Worm (Caenorhabditis elegans): ENCODE results near the gene vha-15.

vha-15 gene

DNA sequence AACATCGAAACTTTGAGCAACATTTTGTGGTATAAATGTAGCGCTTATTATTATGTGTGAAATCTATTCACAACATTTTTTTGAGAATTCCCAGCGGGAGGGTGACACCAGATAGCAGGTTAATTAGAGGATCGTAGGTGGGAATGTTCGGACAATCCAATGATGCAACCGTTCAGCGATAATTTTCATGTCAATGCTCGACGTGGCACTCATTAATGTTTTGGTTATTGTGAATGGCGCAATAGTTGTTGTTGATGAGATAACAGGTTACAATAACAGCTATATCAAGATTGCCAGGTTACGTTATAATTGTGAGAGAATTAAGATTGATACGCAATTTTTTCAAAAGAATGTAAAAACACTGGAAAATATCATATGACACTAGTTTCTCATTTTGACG is 6.4 kb upstream of the vha-15 start:
- TF ChIP-seq B0310.2 (tag; optimal IDR thresholded peaks at IDR 0.05) (no peak), F13C5.2 (tag; optimal IDR thresholded peaks at IDR 0.05) (no peak), ceh-13 (GFP tag; optimal IDR thresholded peaks at IDR 0.05) (no peak), ama-1 (optimal IDR thresholded peaks at IDR 0.05) (no peak), tra-4 (tag; optimal IDR thresholded peaks at IDR 0.05) (no peak), scrt-1 (GFP tag; IDR thresholded peaks at IDR 0.05) (no peak), pes-1 (GFP tag; IDR thresholded peaks at IDR 0.05) (no peak), hmbx-1 (tag; optimal IDR thresholded peaks at IDR 0.05) (no peak), sea-1 (GFP tag; conservative IDR thresholded peaks at IDR 0.05) (no peak), tbx-11 (GFP tag; IDR thresholded peaks at IDR 0.05) (no peak), aly-1 (tag; optimal IDR thresholded peaks at IDR 0.05) (no peak), hnd-1 (tag; optimal IDR thresholded peaks at IDR 0.05) (no peak), ceh-36 (tag; optimal IDR thresholded peaks at IDR 0.05) (no peak), flt-1 (GFP tag; IDR thresholded peaks at IDR 0.05) (no peak), hmg-4 (GFP tag; optimal IDR thresholded peaks at IDR 0.05) (no peak), ets-7 (tag; optimal IDR thresholded peaks at IDR 0.05) (no peak), tbx-37 (GFP tag; conservative IDR thresholded peaks at IDR 0.05) (no peak)

DNA sequence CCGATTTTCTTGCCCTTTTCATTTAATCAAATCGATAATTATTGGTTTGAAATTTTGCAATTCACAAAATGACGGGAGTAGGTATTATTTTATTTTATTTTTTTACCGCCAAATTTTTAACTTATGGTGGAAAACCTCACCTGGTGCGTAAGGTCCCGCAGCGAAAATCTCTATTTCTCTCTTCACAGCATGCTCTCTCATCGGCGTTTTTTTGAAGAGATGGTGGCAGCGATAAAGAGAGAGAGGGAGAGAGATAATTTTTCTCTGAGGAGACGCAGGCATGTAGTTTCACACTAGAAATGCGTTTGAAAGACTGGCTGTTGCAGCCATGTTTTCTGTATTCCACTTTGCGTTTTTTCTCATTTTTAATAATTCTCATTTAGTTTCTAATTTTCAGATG is 3.8 kb upstream of the vha-15 start, which contains the start of gene T14F9.2:
T14F9.2 (plus strand) TSS at position 396 of the 400 bp plus-strand sequence.
- TF ChIP-seq tra-4 (tag; optimal IDR thresholded peaks at IDR 0.05) (no peak), ets-7 (tag; optimal IDR thresholded peaks at IDR 0.05) (no peak), sea-1 (GFP tag; conservative IDR thresholded peaks at IDR 0.05) (no peak), hmg-4 (GFP tag; optimal IDR thresholded peaks at IDR 0.05) (no peak), scrt-1 (GFP tag; IDR thresholded peaks at IDR 0.05) (no peak), ceh-36 (tag; optimal IDR thresholded peaks at IDR 0.05) (no peak), tbx-11 (GFP tag; IDR thresholded peaks at IDR 0.05) (no peak)

- TF ChIP-seq ceh-13 (GFP tag; optimal IDR thresholded peaks at IDR 0.05) (no peak), hmg-4 (GFP tag; optimal IDR thresholded peaks at IDR 0.05) (no peak), flt-1 (GFP tag; IDR thresholded peaks at IDR 0.05) (no peak)
Observed at ce11 chrX:2241147-2241798, 3.6 kb downstream of the vha-15 start.

DNA sequence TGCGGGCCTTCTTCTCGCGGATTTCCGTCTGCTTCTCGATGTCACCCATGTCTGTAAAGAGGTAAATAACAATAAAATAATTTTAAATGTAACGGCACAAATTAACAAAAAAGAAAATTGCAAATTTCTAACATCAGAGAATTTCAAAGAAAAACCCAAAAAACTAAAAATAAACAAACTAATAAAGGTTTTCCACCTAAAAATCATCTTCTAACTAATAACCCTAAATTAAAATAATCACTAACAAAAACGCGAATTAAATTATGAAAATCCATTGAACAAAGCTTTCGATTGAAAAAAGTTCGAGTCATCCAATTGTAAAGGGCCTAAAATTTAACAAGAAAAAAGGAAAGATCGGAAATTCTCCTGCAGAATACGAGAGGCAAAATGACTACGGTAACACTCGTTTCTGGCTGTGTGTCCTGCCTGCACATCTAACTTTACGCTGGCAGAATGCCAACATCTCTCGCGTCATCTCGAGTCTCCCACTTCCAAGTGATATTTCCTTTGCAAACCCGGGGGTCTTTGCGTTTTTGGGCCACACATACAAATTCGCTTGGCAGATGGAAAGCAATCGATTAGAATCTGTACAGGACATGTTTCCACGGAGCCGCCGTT is 5.0 kb downstream of the vha-15 start, which contains the start of gene rpl-11.2:
rpl-11.2 (minus strand) TSS at position 51 of the 618 bp plus-strand sequence.
- peak; percentile 57; the same call in 1 of the 2 replicates for TF ChIP-seq flt-1 (GFP tag; IDR thresholded peaks at IDR 0.05)
- peak; percentile 81 for TF ChIP-seq F13C5.2 (tag; optimal IDR thresholded peaks at IDR 0.05)
- TF ChIP-seq hmbx-1 (tag; optimal IDR thresholded peaks at IDR 0.05), result peak; percentile 7
- peak; percentile 79 for TF ChIP-seq hmg-4 (GFP tag; optimal IDR thresholded peaks at IDR 0.05)
- TF ChIP-seq pes-1 (GFP tag; IDR thresholded peaks at IDR 0.05), result no peak; the same call in 1 of the 2 replicates
- 0 out of 2 replicates have a peak, but pooled peaks have one; percentile 23 for TF ChIP-seq sea-1 (GFP tag; conservative IDR thresholded peaks at IDR 0.05)
- TF ChIP-seq hnd-1 (tag; optimal IDR thresholded peaks at IDR 0.05), result no peak
- peak; percentile 52; the same call in 1 of the 2 replicates for TF ChIP-seq tbx-37 (GFP tag; conservative IDR thresholded peaks at IDR 0.05)

DNA sequence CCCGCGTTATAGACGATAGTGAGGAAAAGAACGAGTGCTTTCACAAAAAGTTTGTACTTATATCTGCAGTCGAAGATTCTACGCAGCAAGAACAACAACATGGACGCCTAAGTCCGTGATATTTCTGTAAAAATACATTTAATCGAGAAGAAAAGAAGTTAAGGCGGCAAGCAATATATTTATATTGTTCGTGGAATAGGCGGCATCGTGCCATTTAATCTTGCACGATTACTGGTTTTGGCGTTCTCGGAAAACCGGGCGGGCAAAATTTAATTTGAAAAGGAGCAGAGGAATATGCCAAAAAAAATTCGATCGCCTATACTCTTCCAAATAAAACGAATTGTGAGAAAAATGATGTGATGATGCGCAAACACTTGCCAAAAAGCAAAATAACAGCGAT is 9.2 kb downstream of the vha-15 start, which contains the start of gene AH9.1:
AH9.1 (minus strand) TSS at position 101 of the 400 bp plus-strand sequence.
- TF ChIP-seq hmg-4 (GFP tag; optimal IDR thresholded peaks at IDR 0.05), result no peak
- no peak for TF ChIP-seq sea-1 (GFP tag; conservative IDR thresholded peaks at IDR 0.05)
- no peak for TF ChIP-seq ceh-13 (GFP tag; optimal IDR thresholded peaks at IDR 0.05)
- no peak for TF ChIP-seq tra-4 (tag; optimal IDR thresholded peaks at IDR 0.05)
- no peak for TF ChIP-seq ets-7 (tag; optimal IDR thresholded peaks at IDR 0.05)
- TF ChIP-seq ama-1 (optimal IDR thresholded peaks at IDR 0.05), result no peak

- no peak for TF ChIP-seq pes-1 (GFP tag; IDR thresholded peaks at IDR 0.05)
Observed at ce11 chrX:2258001-2258400, 20.3 kb downstream of the vha-15 start, which contains the start of gene crn-4. Gene crn-4, minus strand, starts transcription at chrX:2258101.

ce11 chrX:2258404-2258803 is 20.7 kb downstream of the vha-15 start:
- TF ChIP-seq tbx-37 (GFP tag; conservative IDR thresholded peaks at IDR 0.05), result no peak
- no peak for TF ChIP-seq sea-1 (GFP tag; conservative IDR thresholded peaks at IDR 0.05)
- TF ChIP-seq tra-4 (tag; optimal IDR thresholded peaks at IDR 0.05), result no peak
- no peak for TF ChIP-seq hmg-4 (GFP tag; optimal IDR thresholded peaks at IDR 0.05)
- TF ChIP-seq ceh-13 (GFP tag; optimal IDR thresholded peaks at IDR 0.05), result no peak
- TF ChIP-seq pes-1 (GFP tag; IDR thresholded peaks at IDR 0.05), result no peak
- TF ChIP-seq B0310.2 (tag; optimal IDR thresholded peaks at IDR 0.05), result no peak
- no peak for TF ChIP-seq tbx-11 (GFP tag; IDR thresholded peaks at IDR 0.05)
- no peak for TF ChIP-seq ets-7 (tag; optimal IDR thresholded peaks at IDR 0.05)
- no peak for TF ChIP-seq F13C5.2 (tag; optimal IDR thresholded peaks at IDR 0.05)
- no peak for TF ChIP-seq hnd-1 (tag; optimal IDR thresholded peaks at IDR 0.05)

DNA sequence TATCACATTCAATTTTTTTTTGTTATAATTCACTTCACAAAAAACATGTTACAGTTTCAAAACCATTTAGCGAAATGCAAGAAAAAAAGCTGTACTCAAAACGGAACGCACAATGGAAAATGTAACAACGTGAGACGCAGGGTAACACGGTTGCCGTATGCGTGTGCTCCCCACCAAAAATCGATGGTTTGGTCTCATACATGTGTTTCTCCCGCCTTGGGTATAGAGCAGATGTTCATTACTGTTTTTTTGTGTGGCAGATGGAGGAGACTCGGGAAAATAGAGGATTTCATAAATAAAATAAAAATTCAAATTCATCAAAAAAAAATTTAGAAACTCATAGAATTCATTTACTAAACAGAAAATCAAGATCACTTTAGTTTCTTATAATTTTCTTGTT is 23.3 kb downstream of the vha-15 start, which contains the start of gene AH9.3:
AH9.3 (minus strand) TSS at position 101 of the 400 bp plus-strand sequence.
- TF ChIP-seq hmbx-1 (tag; optimal IDR thresholded peaks at IDR 0.05) (no peak), tra-4 (tag; optimal IDR thresholded peaks at IDR 0.05) (no peak), B0310.2 (tag; optimal IDR thresholded peaks at IDR 0.05) (no peak), ceh-36 (tag; optimal IDR thresholded peaks at IDR 0.05) (no peak), tbx-11 (GFP tag; IDR thresholded peaks at IDR 0.05) (no peak), ama-1 (optimal IDR thresholded peaks at IDR 0.05) (no peak), sea-1 (GFP tag; conservative IDR thresholded peaks at IDR 0.05) (no peak), ets-7 (tag; optimal IDR thresholded peaks at IDR 0.05) (no peak), scrt-1 (GFP tag; IDR thresholded peaks at IDR 0.05) (no peak), aly-1 (tag; optimal IDR thresholded peaks at IDR 0.05) (no peak), tbx-37 (GFP tag; conservative IDR thresholded peaks at IDR 0.05) (no peak), pes-1 (GFP tag; IDR thresholded peaks at IDR 0.05) (no peak), F13C5.2 (tag; optimal IDR thresholded peaks at IDR 0.05) (no peak), flt-1 (GFP tag; IDR thresholded peaks at IDR 0.05) (no peak)

Data from whole organism, early embryonic.